Worm (Caenorhabditis elegans): ENCODE measurements around the gene K07H8.8.

K07H8.8 gene

DNA sequence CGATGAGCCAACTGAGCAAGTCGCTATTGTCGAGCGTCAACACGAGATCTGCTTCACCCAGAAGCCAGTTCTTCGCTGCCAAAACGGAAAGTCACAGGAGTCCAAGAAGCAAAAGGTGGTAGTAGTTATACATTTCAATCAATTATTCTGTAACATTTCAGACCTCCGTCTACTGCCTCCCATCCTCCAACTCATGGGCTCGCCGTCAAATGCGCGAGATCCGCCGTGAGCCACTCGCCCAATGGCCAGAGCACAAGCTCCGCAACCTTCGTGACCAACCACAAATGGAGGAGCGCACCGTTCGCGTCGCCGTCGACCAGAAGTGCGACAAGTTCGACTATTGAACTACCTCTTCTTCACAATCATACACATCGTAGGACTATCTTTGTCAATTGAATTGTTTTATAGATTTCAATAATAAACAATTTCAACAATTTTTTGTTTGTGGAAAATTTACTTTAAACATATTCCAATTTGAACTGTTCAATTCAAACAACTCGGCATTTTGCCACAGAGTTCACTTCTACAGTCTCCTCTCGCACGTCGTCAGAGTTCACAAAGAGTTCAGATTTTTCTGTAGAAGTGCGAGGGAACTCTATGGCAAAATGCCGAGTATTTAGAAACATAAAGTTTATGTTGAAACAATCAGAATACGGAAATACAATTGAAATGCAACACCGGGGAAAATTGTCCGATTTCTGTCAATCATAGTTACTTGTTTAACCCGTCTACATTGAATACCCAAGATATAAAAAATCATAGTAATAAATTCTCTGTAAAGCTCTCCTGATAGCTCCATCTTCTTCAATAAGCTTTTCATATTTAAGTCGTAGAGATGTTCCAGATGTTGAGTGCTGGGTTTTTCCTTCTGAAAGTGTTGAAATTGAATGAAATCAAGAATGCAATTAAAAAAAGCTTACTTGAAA is 1.9 kb downstream of the K07H8.8 start (continued):
- TF ChIP-seq pha-4 (tag; optimal IDR thresholded peaks at IDR 0.05), result no peak
- TF ChIP-seq somi-1 (GFP tag; optimal IDR thresholded peaks at IDR 0.05), result no peak
- no peak for TF ChIP-seq T07F8.4 (tag; optimal IDR thresholded peaks at IDR 0.05)
- no peak for TF ChIP-seq C06A6.2 (GFP tag; conservative IDR thresholded peaks at IDR 0.05)
- TF ChIP-seq ztf-25 (GFP tag; IDR thresholded peaks at IDR 0.05), result no peak
- TF ChIP-seq him-1 (tag; optimal IDR thresholded peaks at IDR 0.05), result no peak
- TF ChIP-seq ceh-100 (GFP tag; IDR thresholded peaks at IDR 0.05), result no peak
- peak; percentile 23; the same call in 1 of the 2 replicates for TF ChIP-seq pbrm-1 (GFP tag; IDR thresholded peaks at IDR 0.05)
- TF ChIP-seq dox-1 (GFP tag; IDR thresholded peaks at IDR 0.05), result no peak
- TF ChIP-seq gei-17 (GFP tag; optimal IDR thresholded peaks at IDR 0.05), result no peak
- TF ChIP-seq ZK185.1 (tag; optimal IDR thresholded peaks at IDR 0.05; ENCODE audit: poor library complexity, severe bottlenecking), result peak; percentile 46
- TF ChIP-seq madf-3 (GFP tag; IDR thresholded peaks at IDR 0.05), result peak; percentile 72; the same call in 1 of the 2 replicates
- TF ChIP-seq lsl-1 (GFP tag; optimal IDR thresholded peaks at IDR 0.05), result no peak
- no peak for TF ChIP-seq lin-26 (GFP tag; IDR thresholded peaks at IDR 0.05)
- TF ChIP-seq madf-8 (GFP tag; conservative IDR thresholded peaks at IDR 0.05), result no peak
- no peak for TF ChIP-seq lir-1 (GFP tag; conservative IDR thresholded peaks at IDR 0.05)
- 0 out of 2 replicates have a peak, but pooled peaks have one; percentile 30 for TF ChIP-seq Y95B8A.8 (GFP tag; IDR thresholded peaks at IDR 0.05)
- peak; percentile 76 for TF ChIP-seq madf-10 (tag; optimal IDR thresholded peaks at IDR 0.05)
- TF ChIP-seq nfyb-1 (GFP tag; IDR thresholded peaks at IDR 0.05), result peak; percentile 45
- TF ChIP-seq egl-18 (GFP tag; IDR thresholded peaks at IDR 0.05), result no peak
- TF ChIP-seq nfya-1 (tag; optimal IDR thresholded peaks at IDR 0.05; ENCODE audit: borderline replicate concordance, insufficient read depth), result no peak
- TF ChIP-seq aptf-3 (GFP tag; IDR thresholded peaks at IDR 0.05), result no peak
- TF ChIP-seq rec-8 (tag; optimal IDR thresholded peaks at IDR 0.05), result no peak
- TF ChIP-seq tlf-1 (GFP tag; optimal IDR thresholded peaks at IDR 0.05), result peak; percentile 36
- 0 out of 2 replicates have a peak, but pooled peaks have one; percentile 39 for TF ChIP-seq mcd-1 (GFP tag; IDR thresholded peaks at IDR 0.05)
- no peak for TF ChIP-seq F55B11.4 (tag; optimal IDR thresholded peaks at IDR 0.05; ENCODE audit: borderline replicate concordance, insufficient read depth)
- peak; percentile 21; the same call in 1 of the 2 replicates for TF ChIP-seq cebp-1 (GFP tag; IDR thresholded peaks at IDR 0.05)
- peak; percentile 67 for TF ChIP-seq cebp-1 (tag; optimal IDR thresholded peaks at IDR 0.05)
- TF ChIP-seq die-1 (tag; optimal IDR thresholded peaks at IDR 0.05), result no peak
- TF ChIP-seq ceh-58 (GFP tag; IDR thresholded peaks at IDR 0.05), result 0 out of 2 replicates have a peak, but pooled peaks have one; percentile 73
- TF ChIP-seq sdz-38 (tag; optimal IDR thresholded peaks at IDR 0.05), result no peak
- no peak for TF ChIP-seq hlh-26 (GFP tag; conservative IDR thresholded peaks at IDR 0.05)
- no peak for TF ChIP-seq ztf-6 (GFP tag; IDR thresholded peaks at IDR 0.05)
- TF ChIP-seq snpc-1.1 (tag; optimal IDR thresholded peaks at IDR 0.05; ENCODE audit: insufficient read depth), result no peak
- TF ChIP-seq ceh-79 (tag; optimal IDR thresholded peaks at IDR 0.05), result no peak
- no peak for TF ChIP-seq B0035.1 (tag; optimal IDR thresholded peaks at IDR 0.05)
- TF ChIP-seq ztf-22 (GFP tag; optimal IDR thresholded peaks at IDR 0.05), result peak; percentile 28
- TF ChIP-seq fkh-3 (tag; optimal IDR thresholded peaks at IDR 0.05), result no peak
- no peak for TF ChIP-seq unc-62 (GFP tag; optimal IDR thresholded peaks at IDR 0.05)
- TF ChIP-seq attf-3 (GFP tag; conservative IDR thresholded peaks at IDR 0.05), result no peak
- no peak for TF ChIP-seq unc-130 (GFP tag; optimal IDR thresholded peaks at IDR 0.05)
- peak; percentile 85 for TF ChIP-seq zfh-2 (GFP tag; conservative IDR thresholded peaks at IDR 0.05)
- TF ChIP-seq repo-1 (tag; optimal IDR thresholded peaks at IDR 0.05), result peak; percentile 90
- no peak for TF ChIP-seq tbx-9 (tag; optimal IDR thresholded peaks at IDR 0.05; ENCODE audit: borderline replicate concordance)
- TF ChIP-seq lin-40 (tag; optimal IDR thresholded peaks at IDR 0.05), result no peak
- TF ChIP-seq chd-7 (tag; optimal IDR thresholded peaks at IDR 0.05), result peak; percentile 26
